Worm (Caenorhabditis elegans): ENCODE data around the gene Y51H7C.9.

The Y51H7C.9 gene

DNA sequence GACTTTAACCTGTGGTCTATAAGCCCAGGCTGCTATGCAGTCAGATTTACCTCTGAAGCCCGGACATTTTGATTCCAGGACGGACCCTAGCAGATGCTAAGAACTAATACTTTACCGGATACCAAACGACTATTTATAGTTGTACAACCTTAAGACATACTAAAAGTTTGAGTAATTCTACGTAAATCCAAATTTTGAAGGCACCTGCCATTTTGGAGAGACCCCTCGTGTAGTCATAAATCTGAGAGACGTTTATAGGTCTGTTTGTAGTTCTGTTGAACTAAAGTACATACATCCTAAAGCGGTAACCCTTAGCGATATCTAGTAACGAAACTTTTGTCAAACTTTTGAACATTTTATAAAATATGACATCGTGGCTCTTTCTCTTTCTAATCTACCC is 12.9 kb downstream of the Y51H7C.9 start, which contains the start of gene F54D12.2:
F54D12.2 (plus strand) TSS at position 301 of the 400 bp plus-strand sequence.
- TF ChIP-seq unc-62 (GFP tag; optimal IDR thresholded peaks at IDR 0.05): no peak

DNA sequence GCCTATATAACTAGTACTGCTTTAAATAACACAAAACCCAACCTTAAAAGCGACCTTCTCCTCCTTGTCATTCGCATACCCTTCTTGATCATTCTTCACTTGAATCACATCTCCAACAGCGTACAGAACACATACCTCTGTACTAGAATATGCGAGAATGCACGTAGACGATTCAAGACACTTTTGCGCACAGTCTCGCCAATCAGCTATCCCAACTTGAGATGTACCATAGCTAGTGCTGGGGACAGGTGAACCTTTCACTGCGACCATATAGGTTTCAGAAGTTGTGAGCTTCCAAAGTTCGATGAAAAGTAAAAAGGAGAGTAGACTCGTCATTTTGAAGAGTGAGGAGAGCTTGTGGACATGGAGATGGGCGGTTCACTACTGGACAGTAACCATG is 13.6 kb downstream of the Y51H7C.9 start, which contains the start of gene F54D12.8:
F54D12.8 (minus strand) TSS at position 336 of the 400 bp plus-strand sequence.
- TF ChIP-seq unc-62 (GFP tag; optimal IDR thresholded peaks at IDR 0.05): no peak

DNA sequence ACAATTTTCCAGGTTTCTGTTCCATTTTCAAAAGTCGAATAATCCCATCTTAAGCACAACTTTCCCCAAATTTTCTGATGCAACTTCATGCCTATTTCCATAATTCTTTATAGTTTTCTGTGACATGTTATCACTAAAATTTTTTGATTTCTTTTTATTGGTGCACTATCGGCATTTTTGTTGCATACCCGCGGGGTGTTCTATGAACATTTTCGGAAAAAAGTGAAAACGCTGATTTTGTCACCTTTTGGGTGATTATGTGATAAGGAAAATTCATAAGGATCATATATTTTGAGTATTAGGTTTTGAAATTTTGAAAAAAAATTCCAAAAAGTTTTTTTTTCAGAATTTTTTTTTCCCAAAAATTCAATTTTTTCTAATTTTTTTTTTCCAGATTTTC is 24.8 kb downstream of the Y51H7C.9 start, which contains the start of gene aat-7:
aat-7 (plus strand) TSS at position 393 of the 400 bp plus-strand sequence.
- no peak for TF ChIP-seq unc-62 (GFP tag; optimal IDR thresholded peaks at IDR 0.05)

DNA sequence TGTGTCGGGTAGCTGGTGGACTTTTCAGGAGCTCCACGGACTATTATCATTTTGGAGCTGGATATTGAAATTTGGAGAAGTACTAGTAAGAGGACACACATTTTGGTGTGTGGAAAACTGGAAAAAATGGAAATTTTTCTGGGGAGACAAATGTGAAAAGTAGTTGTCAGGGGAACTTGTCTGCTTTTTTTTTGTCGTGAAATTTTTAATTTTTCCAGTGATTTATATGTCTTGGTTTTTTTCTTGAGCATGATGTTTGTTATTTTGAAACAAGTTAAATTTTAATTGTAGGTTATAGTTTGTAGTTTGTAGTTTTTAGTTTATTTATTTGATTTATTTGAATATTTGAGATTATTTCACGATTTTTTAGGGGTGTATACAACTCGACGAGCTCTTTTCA is 26.0 kb downstream of the Y51H7C.9 start, which contains the start of gene F54D12.7:
F54D12.7 (minus strand) TSS at position 101 of the 400 bp plus-strand sequence.
- TF ChIP-seq unc-62 (GFP tag; optimal IDR thresholded peaks at IDR 0.05): no peak

DNA sequence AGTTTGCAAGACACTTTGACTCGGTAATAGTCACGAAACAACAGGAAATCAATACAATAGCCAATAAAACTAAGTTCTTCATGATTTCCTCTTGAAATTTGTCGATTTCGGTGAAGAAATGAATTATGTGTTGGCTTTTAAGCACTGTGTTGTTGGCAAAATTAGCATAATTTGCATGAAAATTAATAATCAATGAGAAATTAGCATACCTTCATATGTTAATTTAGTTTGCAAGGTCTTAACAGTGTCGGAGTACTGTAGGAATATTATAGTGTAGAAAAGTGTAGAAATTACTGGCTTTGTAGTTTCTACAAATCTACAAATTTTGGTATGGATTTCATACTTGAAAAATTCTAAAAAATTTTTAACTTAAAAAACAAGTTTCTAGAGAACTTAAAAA is 29.7 kb downstream of the Y51H7C.9 start, which contains the start of gene F54D12.9:
F54D12.9 (minus strand) TSS at position 101 of the 400 bp plus-strand sequence.
- TF ChIP-seq unc-62 (GFP tag; optimal IDR thresholded peaks at IDR 0.05): no peak

DNA sequence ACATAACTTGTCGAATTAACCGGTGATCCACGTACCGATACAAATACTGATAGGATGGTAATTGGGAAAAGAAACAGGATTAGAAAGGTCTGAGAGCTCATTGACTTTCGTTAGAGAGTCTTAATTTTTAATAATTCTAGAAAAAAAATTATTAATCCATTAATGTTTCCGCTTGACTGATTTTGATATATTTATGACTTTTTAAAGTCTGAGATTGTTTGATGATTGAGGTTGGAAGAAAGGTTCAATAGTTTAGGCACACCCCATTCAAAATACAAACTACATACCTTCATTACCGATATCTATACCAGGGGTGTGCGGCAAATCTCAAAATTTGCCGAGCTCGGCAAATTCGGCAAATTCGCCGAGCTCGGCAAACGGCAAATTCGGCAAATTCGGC is 33.0 kb downstream of the Y51H7C.9 start, which contains the start of gene F54D12.10:
F54D12.10 (minus strand) TSS at position 101 of the 400 bp plus-strand sequence.
- no peak for TF ChIP-seq unc-62 (GFP tag; optimal IDR thresholded peaks at IDR 0.05)

DNA sequence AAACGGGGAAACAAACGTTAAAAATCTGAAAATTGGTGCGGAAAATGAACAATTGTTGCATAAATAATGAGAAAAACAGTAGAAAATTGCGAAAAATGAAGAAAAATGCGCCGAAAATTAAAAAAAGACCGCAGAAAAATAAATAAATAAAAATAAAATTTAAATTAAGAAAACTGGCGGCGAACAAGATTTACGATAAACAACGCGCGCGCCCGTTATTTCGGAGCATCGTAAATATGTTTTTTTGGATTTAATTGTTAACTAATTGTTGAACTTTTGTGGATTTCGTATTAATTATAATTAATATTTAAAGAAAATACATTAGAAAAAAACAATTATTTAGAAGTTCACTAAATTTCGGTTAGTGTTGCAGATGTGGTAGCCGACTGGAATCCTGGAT is 34.5 kb downstream of the Y51H7C.9 start:
- TF ChIP-seq unc-62 (GFP tag; optimal IDR thresholded peaks at IDR 0.05): no peak

DNA sequence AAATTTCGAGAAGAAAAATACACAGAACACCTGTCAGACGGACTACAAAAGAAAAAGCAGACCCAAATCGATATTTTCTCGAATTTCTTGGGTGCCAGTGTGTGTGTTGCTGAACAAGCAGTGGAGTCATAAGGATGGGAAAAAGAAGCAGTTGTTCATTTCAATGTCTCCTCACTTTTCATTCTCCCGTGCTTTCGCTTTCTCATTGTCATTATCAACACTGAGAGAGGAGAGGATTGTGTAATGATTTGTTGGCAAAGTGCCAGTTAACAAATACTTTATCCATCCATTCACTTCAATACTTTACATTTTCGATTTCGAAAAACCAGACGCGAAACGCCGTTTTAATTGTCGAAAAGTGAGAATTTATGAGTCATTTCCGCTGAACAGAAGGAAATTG is 35.6 kb downstream of the Y51H7C.9 start:
- no peak for TF ChIP-seq unc-62 (GFP tag; optimal IDR thresholded peaks at IDR 0.05)

DNA sequence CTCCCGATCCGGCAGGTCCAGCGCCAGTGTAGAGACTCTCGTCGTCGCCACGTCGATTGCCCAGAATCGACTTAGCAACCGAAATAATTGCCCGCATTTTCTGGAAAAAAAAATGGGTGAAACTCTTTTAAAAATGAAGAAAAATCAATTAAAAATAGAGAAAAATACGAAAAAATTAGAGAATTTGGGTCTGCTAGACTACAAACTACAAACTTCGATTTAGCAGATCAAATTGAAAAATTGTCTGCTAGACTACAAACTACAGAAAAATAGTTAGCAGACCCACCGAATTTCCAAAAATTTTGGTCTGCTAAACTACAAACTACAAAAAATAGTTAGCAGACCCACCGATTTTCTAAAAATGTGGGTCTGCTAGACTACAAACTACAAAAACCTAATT is 36.4 kb downstream of the Y51H7C.9 start, which contains the start of gene rog-1:
rog-1 (minus strand) TSS at position 101 of the 400 bp plus-strand sequence.
- no peak for TF ChIP-seq unc-62 (GFP tag; optimal IDR thresholded peaks at IDR 0.05)

DNA sequence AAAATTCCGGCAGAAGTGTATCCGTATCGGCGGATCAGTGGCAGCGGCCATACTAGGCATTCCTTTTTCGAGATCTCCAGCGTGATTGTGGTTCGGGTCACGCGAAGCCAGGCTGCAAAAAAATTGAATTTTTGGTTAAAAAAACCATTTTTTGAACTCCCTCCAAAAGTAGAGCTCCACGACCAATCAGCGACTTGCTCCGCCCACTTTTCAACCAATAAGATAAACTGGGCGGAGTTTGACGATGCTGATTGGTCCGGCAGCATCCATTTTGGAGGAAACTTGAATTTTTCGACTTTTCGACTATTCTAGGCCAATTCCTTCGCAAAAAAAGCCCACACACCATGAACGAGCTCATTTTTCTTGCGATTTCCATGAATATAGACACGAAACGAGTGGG is 36.8 kb downstream of the Y51H7C.9 start:
- TF ChIP-seq unc-62 (GFP tag; optimal IDR thresholded peaks at IDR 0.05): no peak

DNA sequence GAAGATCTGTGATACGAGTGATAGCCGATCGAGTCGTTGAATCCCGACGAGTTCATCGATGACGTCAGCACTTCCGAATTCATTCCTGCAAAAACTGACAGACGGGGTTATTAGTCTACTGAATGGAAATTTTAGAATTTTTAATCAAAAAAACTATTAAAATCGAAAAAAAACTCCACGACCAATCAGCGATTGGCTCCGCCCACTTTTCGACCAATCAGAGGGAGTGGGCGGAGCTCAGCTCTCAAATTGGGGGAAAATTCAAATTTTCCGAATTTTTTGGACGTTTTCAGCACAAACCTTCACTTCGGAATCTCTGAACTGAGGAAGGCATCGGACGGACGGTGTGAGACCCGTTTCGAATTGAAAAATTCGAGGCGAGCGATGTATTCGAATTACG is 38.3 kb downstream of the Y51H7C.9 start:
- TF ChIP-seq unc-62 (GFP tag; optimal IDR thresholded peaks at IDR 0.05): no peak

DNA sequence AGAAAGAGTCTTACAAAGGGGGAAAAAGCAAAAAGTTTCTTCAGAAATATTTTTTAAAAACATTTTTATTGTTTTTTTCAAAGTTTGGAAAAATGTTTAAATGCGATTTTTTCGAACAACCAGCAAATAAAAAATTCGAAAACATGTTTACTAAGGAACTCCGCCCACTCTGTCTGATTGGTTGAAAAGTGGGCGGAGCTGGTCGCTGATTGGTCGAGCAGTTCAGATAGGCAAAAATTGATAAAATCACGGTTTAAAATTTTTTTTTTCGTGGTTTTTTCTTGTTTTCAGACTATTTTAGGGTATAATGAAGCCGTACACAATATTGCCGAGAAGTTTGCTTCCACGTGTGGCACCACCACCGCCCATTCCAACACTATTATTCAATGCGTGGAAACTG is 39.1 kb downstream of the Y51H7C.9 start:
- no peak for TF ChIP-seq unc-62 (GFP tag; optimal IDR thresholded peaks at IDR 0.05)

DNA sequence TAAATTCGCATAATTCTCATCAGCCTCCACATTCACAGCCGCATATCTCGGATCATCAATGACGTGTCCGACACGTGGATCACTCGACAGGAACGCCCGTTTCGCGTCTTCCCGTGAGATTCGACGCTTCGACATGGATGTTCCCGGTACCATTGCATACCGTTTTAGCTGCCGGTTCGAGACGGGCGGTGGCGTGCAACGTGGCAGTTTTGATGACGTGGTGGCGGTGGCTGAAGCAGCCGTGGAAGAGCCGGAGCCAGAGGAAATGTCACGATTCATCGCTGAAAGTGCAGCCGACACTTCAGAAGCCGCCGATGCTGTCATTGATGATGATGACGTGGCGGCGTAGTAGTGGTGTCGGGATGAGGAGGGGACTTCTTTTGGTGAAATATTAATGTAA is 39.7 kb downstream of the Y51H7C.9 start:
- TF ChIP-seq unc-62 (GFP tag; optimal IDR thresholded peaks at IDR 0.05): no peak

DNA sequence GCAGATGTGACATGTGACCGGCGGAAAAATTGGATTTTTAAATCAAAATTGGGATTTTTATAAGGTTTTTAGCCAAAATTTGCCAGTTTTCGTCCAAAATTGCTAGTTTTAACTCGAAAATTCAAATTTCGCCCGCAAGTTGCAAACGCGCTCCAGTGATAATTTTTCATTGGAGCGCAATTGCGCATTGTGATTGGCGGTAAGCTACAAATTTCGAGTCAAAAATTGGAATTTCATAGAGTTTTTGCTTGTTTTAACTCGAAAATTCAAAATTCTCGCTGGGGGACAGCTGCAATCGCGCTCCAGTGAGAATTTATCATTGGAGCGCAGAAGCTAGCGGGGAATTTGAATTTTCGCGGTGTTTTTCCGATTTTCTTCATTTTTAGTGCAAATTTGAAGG is 42.0 kb downstream of the Y51H7C.9 start:
- TF ChIP-seq unc-62 (GFP tag; optimal IDR thresholded peaks at IDR 0.05): no peak

DNA sequence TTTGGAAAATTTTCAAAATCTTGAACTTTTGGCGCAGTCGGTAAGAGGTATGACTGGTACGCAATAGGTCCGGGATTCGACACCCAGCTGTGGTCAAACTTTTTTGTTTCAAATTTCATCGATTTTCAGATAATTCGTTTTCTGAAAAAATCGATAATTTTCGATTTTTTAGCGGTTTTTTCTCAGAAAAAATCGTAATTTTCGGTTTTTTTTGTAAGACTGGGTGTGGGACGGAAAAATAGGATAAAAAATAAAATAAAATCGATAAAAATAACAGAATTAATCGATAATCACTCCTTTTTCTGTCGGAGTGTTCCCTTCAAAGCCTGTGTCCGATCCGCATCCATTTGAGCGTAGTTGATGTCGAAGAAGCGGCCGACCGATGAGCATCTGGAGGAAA is 42.5 kb downstream of the Y51H7C.9 start:
- TF ChIP-seq unc-62 (GFP tag; optimal IDR thresholded peaks at IDR 0.05): no peak

DNA sequence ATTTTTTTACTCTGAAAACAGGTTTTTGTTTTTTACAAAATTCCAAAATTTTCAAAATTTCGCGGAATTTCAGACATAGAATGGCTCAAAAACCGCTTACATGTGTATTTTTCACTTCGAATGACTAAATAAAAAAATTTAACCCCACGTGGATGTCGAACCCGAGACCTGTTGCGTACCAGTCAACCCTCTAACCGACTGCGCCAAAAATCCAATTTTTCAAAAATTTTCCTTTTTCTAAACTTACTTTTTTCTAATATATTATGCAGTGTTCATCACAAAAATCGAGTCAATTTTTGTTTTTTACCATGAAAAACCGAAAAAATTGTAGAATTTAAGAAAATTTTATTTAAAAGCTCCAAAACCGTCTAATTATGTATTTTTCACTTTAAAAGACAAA is 45.3 kb downstream of the Y51H7C.9 start:
- TF ChIP-seq unc-62 (GFP tag; optimal IDR thresholded peaks at IDR 0.05): no peak

DNA sequence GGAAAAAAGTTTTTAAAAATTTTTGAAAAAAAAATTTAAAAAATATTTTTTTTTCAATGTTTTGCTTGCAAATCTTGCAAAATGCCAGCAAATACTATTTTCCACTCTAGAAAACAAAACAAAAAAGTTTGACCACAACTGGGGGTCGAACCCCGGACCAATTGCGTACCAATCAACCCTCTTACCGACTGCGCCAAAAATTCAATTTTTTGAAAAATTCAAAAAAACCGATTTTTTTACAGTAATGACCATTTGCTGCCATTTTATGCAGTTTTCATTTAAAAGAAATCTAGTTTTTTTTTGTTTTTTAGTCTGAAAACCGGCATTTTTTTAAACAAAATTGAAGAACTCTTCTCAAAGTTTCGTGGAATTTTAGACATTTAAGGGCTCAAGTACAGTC is 48.8 kb downstream of the Y51H7C.9 start:
- no peak for TF ChIP-seq unc-62 (GFP tag; optimal IDR thresholded peaks at IDR 0.05)

DNA sequence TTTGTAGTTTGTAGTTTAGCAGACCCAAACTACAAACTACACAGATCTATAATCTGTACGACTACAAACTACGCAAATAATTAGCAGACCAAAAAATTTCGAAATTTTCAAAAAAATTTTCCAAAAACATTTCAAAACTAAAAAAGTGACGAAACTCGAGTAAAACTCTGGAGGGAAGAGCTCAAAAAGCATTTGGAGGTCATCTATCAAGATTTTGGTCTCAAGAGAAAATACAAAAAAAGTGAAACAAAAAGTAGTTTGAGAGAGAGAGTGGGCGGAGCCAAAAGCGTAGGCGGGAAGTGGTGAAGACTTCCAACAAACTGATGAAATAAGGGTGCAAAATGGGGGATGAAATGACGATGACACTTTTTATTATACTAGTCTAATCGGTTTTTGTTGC is 51.0 kb downstream of the Y51H7C.9 start:
- TF ChIP-seq unc-62 (GFP tag; optimal IDR thresholded peaks at IDR 0.05): no peak
